Fruit fly (Drosophila melanogaster): ENCODE measurements around the gene CG34012.
A peak's percentile ranks its signal among the peaks of the same experiment; 100 is the strongest.

CG34012 gene

DNA sequence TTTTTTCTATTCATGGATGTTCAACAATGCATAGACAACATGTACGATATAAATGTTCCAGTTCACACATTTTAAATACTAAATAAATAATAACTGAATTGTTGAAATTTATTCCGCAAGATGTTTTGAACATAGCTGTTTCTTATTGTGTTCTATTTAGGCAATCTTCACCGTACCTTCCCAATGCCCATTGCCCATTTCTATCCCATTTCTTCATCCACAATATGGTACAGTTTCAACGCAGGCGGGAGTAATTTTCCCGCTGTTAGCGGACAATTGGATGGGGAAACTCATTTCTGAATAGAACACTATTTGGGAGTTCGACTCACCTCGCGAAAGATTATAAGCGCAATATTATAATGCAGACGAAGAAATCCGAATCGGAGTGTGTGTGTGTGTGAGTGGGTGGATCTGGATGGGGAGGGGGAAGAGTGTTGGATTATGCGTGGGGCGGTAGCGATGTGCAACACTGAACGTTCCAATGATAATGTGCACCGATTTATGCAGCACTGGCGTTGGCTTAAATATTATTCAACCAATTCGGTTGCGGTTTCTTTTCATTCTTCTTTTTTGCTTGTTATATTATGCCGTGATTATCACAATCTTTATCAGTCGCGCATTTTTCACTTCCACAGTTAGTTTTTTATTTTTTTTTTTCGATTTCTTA lies 17.2 kb downstream of the CG34012 start (continued):
- TF ChIP-seq Pdp1 (GFP tag; optimal IDR thresholded peaks at IDR 0.05), result peak; percentile 37 to 98
- TF ChIP-seq CG10565 (GFP tag; optimal IDR thresholded peaks at IDR 0.05), result no peak
- TF ChIP-seq CG10959 (GFP tag; IDR thresholded peaks at IDR 0.05), result no peak
- TF ChIP-seq NK7.1 (GFP tag; optimal IDR thresholded peaks at IDR 0.05), result no peak
- TF ChIP-seq da (GFP tag; optimal IDR thresholded peaks at IDR 0.05), result no peak
- TF ChIP-seq NC2α (GFP tag; optimal IDR thresholded peaks at IDR 0.05), result no peak
- peak; percentile 55 for TF ChIP-seq ash1 (GFP tag; optimal IDR thresholded peaks at IDR 0.05)
- peak; percentile 41; the same call in 1 of the 2 replicates for TF ChIP-seq Atf6 (GFP tag; IDR thresholded peaks at IDR 0.05)
- TF ChIP-seq Fer3 (tag; optimal IDR thresholded peaks at IDR 0.05), result peak; percentile 24
- peak; percentile 28 for TF ChIP-seq MTF-1 (GFP tag; optimal IDR thresholded peaks at IDR 0.05; ENCODE audit: borderline replicate concordance)
- TF ChIP-seq CG12391 (tag; optimal IDR thresholded peaks at IDR 0.05), result peak; percentile 34
- no peak for TF ChIP-seq zen2 (GFP tag; IDR thresholded peaks at IDR 0.05; ENCODE audit: partially characterized antibody)
- TF ChIP-seq Six4 (GFP tag; optimal IDR thresholded peaks at IDR 0.05), result peak; percentile 28
- no peak; the same call in 2 of the 3 replicates for TF ChIP-seq Aef1 (GFP tag; IDR thresholded peaks at IDR 0.05)
- TF ChIP-seq luna (GFP tag; optimal IDR thresholded peaks at IDR 0.05), result no peak
- peak; percentile 94 for TF ChIP-seq CG4617 (GFP tag; optimal IDR thresholded peaks at IDR 0.05; ENCODE audit: borderline replicate concordance)
- no peak; the same call in 2 of the 3 replicates for TF ChIP-seq otp (GFP tag; IDR thresholded peaks at IDR 0.05)
- TF ChIP-seq CG14050 (GFP tag; IDR thresholded peaks at IDR 0.05), result no peak
- no peak for TF ChIP-seq gcm2 (GFP tag; optimal IDR thresholded peaks at IDR 0.05)
- no peak for TF ChIP-seq ap (GFP tag; IDR thresholded peaks at IDR 0.05)
- TF ChIP-seq Xbp1 (GFP tag; optimal IDR thresholded peaks at IDR 0.05), result peak; percentile 51
- no peak for TF ChIP-seq tna (GFP tag; IDR thresholded peaks at IDR 0.05; ENCODE audit: partially characterized antibody)
- no peak for TF ChIP-seq vnd (GFP tag; IDR thresholded peaks at IDR 0.05; ENCODE audit: partially characterized antibody)
- TF ChIP-seq Max (GFP tag; optimal IDR thresholded peaks at IDR 0.05), result peak; percentile 7
- TF ChIP-seq CG15514 (GFP tag; optimal IDR thresholded peaks at IDR 0.05), result peak; percentile 62
- TF ChIP-seq CG9437 (GFP tag; optimal IDR thresholded peaks at IDR 0.05), result peak; percentile 40
- peak; percentile 52 for TF ChIP-seq ara (GFP tag; IDR thresholded peaks at IDR 0.05)
- peak; percentile 47 for TF ChIP-seq gro (GFP tag; optimal IDR thresholded peaks at IDR 0.05)
- no peak for TF ChIP-seq hkb (optimal IDR thresholded peaks at IDR 0.05)
- 0 out of 2 replicates have a peak, but pooled peaks have one; percentile 11 for TF ChIP-seq hkb (GFP tag; IDR thresholded peaks at IDR 0.05)
- TF ChIP-seq pb (GFP tag; optimal IDR thresholded peaks at IDR 0.05), result peak; percentile 20
- TF ChIP-seq Nf-YB (GFP tag; optimal IDR thresholded peaks at IDR 0.05), result peak; percentile 3
- peak; percentile 21 for TF ChIP-seq gfzf (GFP tag; optimal IDR thresholded peaks at IDR 0.05)
- TF ChIP-seq CG16813 (GFP tag; IDR thresholded peaks at IDR 0.05; ENCODE audit: partially characterized antibody), result 0 out of 3 replicates have a peak, but pooled peaks have one; percentile 30
- TF ChIP-seq CG8765 (GFP tag; IDR thresholded peaks at IDR 0.05), result no peak
- peak; percentile 48 for TF ChIP-seq CG2120 (GFP tag; optimal IDR thresholded peaks at IDR 0.05)
- TF ChIP-seq CG8478 (optimal IDR thresholded peaks at IDR 0.05), result no peak
- peak; percentile 67 for TF ChIP-seq CG1647 (GFP tag; optimal IDR thresholded peaks at IDR 0.05)
- TF ChIP-seq CG10147 (GFP tag; optimal IDR thresholded peaks at IDR 0.05), result no peak
- TF ChIP-seq Dek (tag; optimal IDR thresholded peaks at IDR 0.05), result peak; percentile 2
- TF ChIP-seq Hmr (GFP tag; optimal IDR thresholded peaks at IDR 0.05), result peak; percentile 59
- peak; percentile 22 for TF ChIP-seq CG18619 (GFP tag; optimal IDR thresholded peaks at IDR 0.05)
- peak; percentile 56 for TF ChIP-seq sqz (GFP tag; optimal IDR thresholded peaks at IDR 0.05)
- TF ChIP-seq CG13287 (GFP tag; IDR thresholded peaks at IDR 0.05; ENCODE audit: partially characterized antibody), result no peak; the same call in 1 of the 2 replicates
- TF ChIP-seq CG10321 (GFP tag; IDR thresholded peaks at IDR 0.05), result no peak
- peak; percentile 63 for TF ChIP-seq caup (GFP tag; optimal IDR thresholded peaks at IDR 0.05; ENCODE audit: severe bottlenecking)
- TF ChIP-seq abd-A (tag; optimal IDR thresholded peaks at IDR 0.05), result no peak
- peak; percentile 67; the same call in 2 of the 3 replicates for TF ChIP-seq CG11456 (GFP tag; IDR thresholded peaks at IDR 0.05)
- TF ChIP-seq eve (GFP tag; optimal IDR thresholded peaks at IDR 0.05), result peak in 1 of 2 experiments; percentile 58
